Fruit fly (Drosophila melanogaster): ENCODE measurements around the gene Naglu.

- TF ChIP-seq sage (GFP tag; optimal IDR thresholded peaks at IDR 0.05) (no peak), lola (GFP tag; optimal IDR thresholded peaks at IDR 0.05) (no peak), dl (GFP tag; optimal IDR thresholded peaks at IDR 0.05; ENCODE audit: insufficient read depth in 1 of 2, partially characterized antibody in 2 of 2) (no peak), CG32264 (GFP tag; optimal IDR thresholded peaks at IDR 0.05) (no peak), h (GFP tag; optimal IDR thresholded peaks at IDR 0.05) (no peak), Dfd (GFP tag; optimal IDR thresholded peaks at IDR 0.05) (no peak), tai (GFP tag; optimal IDR thresholded peaks at IDR 0.05) (no peak), N (GFP tag; optimal IDR thresholded peaks at IDR 0.05) (no peak), fru (GFP tag; optimal IDR thresholded peaks at IDR 0.05) (no peak), Myc (optimal IDR thresholded peaks at IDR 0.05) (no peak), Rel (GFP tag; optimal IDR thresholded peaks at IDR 0.05) (no peak), Rel (tag; optimal IDR thresholded peaks at IDR 0.05) (no peak), Hnf4 (GFP tag; optimal IDR thresholded peaks at IDR 0.05) (no peak), GATAd (GFP tag; optimal IDR thresholded peaks at IDR 0.05) (no peak)
Observed at dm6 chr2L:8384985-8385519, 26.6 kb downstream of the Naglu start.
